Worm (Caenorhabditis elegans): Measurements from ENCODE around the gene gei-15.

DNA sequence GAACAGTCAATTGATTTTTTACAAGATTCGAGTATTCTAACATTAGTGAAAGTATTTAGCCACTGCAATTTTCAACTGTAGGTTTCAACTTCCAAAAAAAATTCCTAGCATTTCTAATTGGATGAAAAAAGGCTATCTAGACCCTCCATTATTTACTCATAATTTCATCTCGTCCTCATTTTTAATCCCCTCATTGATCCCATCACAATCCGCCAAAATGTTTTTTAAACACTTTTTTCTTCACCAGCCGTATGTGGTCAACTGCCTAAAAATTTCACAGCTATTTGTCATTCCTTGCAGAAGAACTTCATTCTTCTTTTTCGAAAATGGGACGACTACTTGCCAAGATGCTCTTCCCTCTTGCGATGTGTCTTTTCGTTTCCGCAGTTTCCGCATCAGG is 30.2 kb upstream of the gei-15 start, which contains the start of gene rig-3:
- TF ChIP-seq ceh-82 (tag; optimal IDR thresholded peaks at IDR 0.05) (no peak), aha-1 (tag; optimal IDR thresholded peaks at IDR 0.05) (no peak), nhr-237 (tag; optimal IDR thresholded peaks at IDR 0.05) (no peak), fkh-4 (tag; optimal IDR thresholded peaks at IDR 0.05; ENCODE audit: borderline replicate concordance) (no peak), lin-13 (GFP tag; optimal IDR thresholded peaks at IDR 0.05) (no peak), lin-15B (tag; optimal IDR thresholded peaks at IDR 0.05) (no peak), nhr-28 (tag; optimal IDR thresholded peaks at IDR 0.05) (no peak), nhr-77 (tag; optimal IDR thresholded peaks at IDR 0.05) (no peak)
